Worm (Caenorhabditis elegans): Measurements from ENCODE around the gene nep-23.

nep-23 gene

ce11 chrIV:16924092-16924491 lies 4.0 kb downstream of the nep-23 start, which contains the start of gene nep-24:
nep-24 (plus strand) TSS chrIV:16924392.
- no peak for TF ChIP-seq nhr-21 (tag; optimal IDR thresholded peaks at IDR 0.05)
- TF ChIP-seq mdl-1 (tag; optimal IDR thresholded peaks at IDR 0.05), result no peak

- TF ChIP-seq unc-55 (GFP tag; optimal IDR thresholded peaks at IDR 0.05), result no peak
- TF ChIP-seq sma-3 (GFP tag; optimal IDR thresholded peaks at IDR 0.05), result no peak
- TF ChIP-seq lin-13 (GFP tag; optimal IDR thresholded peaks at IDR 0.05), result no peak
- no peak for TF ChIP-seq elt-3 (tag; optimal IDR thresholded peaks at IDR 0.05)
- TF ChIP-seq blmp-1 (tag; optimal IDR thresholded peaks at IDR 0.05; ENCODE audit: insufficient read depth), result no peak
- no peak for TF ChIP-seq nhr-77 (tag; optimal IDR thresholded peaks at IDR 0.05)
- no peak for TF ChIP-seq nhr-10 (tag; optimal IDR thresholded peaks at IDR 0.05)
- TF ChIP-seq R02D3.7 (tag; optimal IDR thresholded peaks at IDR 0.05), result no peak
- no peak for TF ChIP-seq egl-27 (tag; optimal IDR thresholded peaks at IDR 0.05)
- TF ChIP-seq nhr-25 (tag; optimal IDR thresholded peaks at IDR 0.05), result no peak
- no peak for TF ChIP-seq nhr-6 (tag; optimal IDR thresholded peaks at IDR 0.05)
These were observed 5.3 kb downstream of the nep-23 start for ce11 chrIV:16925363-16925863.

DNA sequence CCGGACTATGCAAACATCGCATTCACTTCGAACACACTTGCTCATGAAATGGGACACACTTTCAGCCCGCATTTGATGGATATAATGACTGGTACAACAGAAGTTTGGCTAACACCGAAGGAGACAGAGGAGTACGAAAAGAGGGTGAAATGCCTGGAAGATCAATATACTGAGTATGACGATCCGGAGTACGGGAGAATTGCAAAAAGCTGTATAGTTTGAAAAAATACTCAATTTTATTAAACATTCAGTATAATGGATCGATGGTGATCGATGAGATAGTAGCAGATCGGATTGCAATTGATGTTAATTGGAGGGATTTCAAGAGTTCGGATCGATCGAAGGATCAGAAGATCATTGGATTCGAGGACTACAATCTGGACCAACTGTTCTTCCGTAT lies 6.4 kb downstream of the nep-23 start:
- no peak for TF ChIP-seq elt-1 (tag; optimal IDR thresholded peaks at IDR 0.05)
- no peak for TF ChIP-seq unc-62 (GFP tag; optimal IDR thresholded peaks at IDR 0.05)
- TF ChIP-seq mab-5 (tag; optimal IDR thresholded peaks at IDR 0.05), result no peak
- TF ChIP-seq dmd-4 (tag; optimal IDR thresholded peaks at IDR 0.05), result no peak
- TF ChIP-seq ZK546.5 (tag; optimal IDR thresholded peaks at IDR 0.05), result no peak
- TF ChIP-seq nhr-23 (tag; optimal IDR thresholded peaks at IDR 0.05), result no peak
- no peak for TF ChIP-seq ztf-4 (tag; optimal IDR thresholded peaks at IDR 0.05)
- no peak for TF ChIP-seq mdl-1 (tag; optimal IDR thresholded peaks at IDR 0.05)
- TF ChIP-seq blmp-1 (tag; optimal IDR thresholded peaks at IDR 0.05; ENCODE audit: insufficient read depth), result no peak
- no peak for TF ChIP-seq F13H6.1 (tag; optimal IDR thresholded peaks at IDR 0.05)
- no peak for TF ChIP-seq ama-1 (optimal IDR thresholded peaks at IDR 0.05)
- no peak for TF ChIP-seq sma-3 (GFP tag; optimal IDR thresholded peaks at IDR 0.05)
- TF ChIP-seq nhr-10 (tag; optimal IDR thresholded peaks at IDR 0.05), result no peak
- no peak for TF ChIP-seq sma-9 (GFP tag; optimal IDR thresholded peaks at IDR 0.05)
- TF ChIP-seq sma-9 (tag; optimal IDR thresholded peaks at IDR 0.05), result no peak
- TF ChIP-seq R02D3.7 (tag; optimal IDR thresholded peaks at IDR 0.05), result no peak
- TF ChIP-seq lin-13 (GFP tag; optimal IDR thresholded peaks at IDR 0.05), result no peak

- no peak for TF ChIP-seq unc-55 (GFP tag; optimal IDR thresholded peaks at IDR 0.05)
- no peak for TF ChIP-seq nhr-25 (tag; optimal IDR thresholded peaks at IDR 0.05)
- TF ChIP-seq fos-1 (tag; optimal IDR thresholded peaks at IDR 0.05), result no peak
- no peak for TF ChIP-seq nhr-21 (tag; optimal IDR thresholded peaks at IDR 0.05)
- no peak for TF ChIP-seq C34F6.9 (tag; optimal IDR thresholded peaks at IDR 0.05)
- TF ChIP-seq elt-3 (tag; optimal IDR thresholded peaks at IDR 0.05), result no peak
- TF ChIP-seq crh-2 (tag; optimal IDR thresholded peaks at IDR 0.05), result no peak
- no peak for TF ChIP-seq mbf-1 (tag; optimal IDR thresholded peaks at IDR 0.05)
- TF ChIP-seq aly-2 (tag; optimal IDR thresholded peaks at IDR 0.05), result no peak
- no peak for TF ChIP-seq unc-39 (tag; optimal IDR thresholded peaks at IDR 0.05)
- TF ChIP-seq R02D3.7 (tag; optimal IDR thresholded peaks at IDR 0.05), result no peak
These were observed 10.9 kb downstream of the nep-23 start, which contains the start of gene Y116A8C.49 for ce11 chrIV:16931077-16931476. Y116A8C.49 (minus strand) TSS chrIV:16931177.

- TF ChIP-seq ama-1 (optimal IDR thresholded peaks at IDR 0.05) (no peak), sma-9 (GFP tag; optimal IDR thresholded peaks at IDR 0.05) (no peak), sma-9 (tag; optimal IDR thresholded peaks at IDR 0.05) (no peak), ztf-4 (tag; optimal IDR thresholded peaks at IDR 0.05) (no peak), nhr-6 (tag; optimal IDR thresholded peaks at IDR 0.05) (no peak), nhr-77 (tag; optimal IDR thresholded peaks at IDR 0.05) (no peak), nhr-25 (tag; optimal IDR thresholded peaks at IDR 0.05) (no peak), lin-13 (GFP tag; optimal IDR thresholded peaks at IDR 0.05) (no peak), mab-5 (tag; optimal IDR thresholded peaks at IDR 0.05) (no peak), aly-2 (tag; optimal IDR thresholded peaks at IDR 0.05) (no peak), fos-1 (tag; optimal IDR thresholded peaks at IDR 0.05) (no peak), ztf-1 (GFP tag; conservative IDR thresholded peaks at IDR 0.05) (no peak), peb-1 (tag; optimal IDR thresholded peaks at IDR 0.05) (no peak), zag-1 (tag; optimal IDR thresholded peaks at IDR 0.05) (no peak), mdl-1 (tag; optimal IDR thresholded peaks at IDR 0.05) (no peak), mbf-1 (tag; optimal IDR thresholded peaks at IDR 0.05) (no peak)
These were observed 15.9 kb downstream of the nep-23 start for ce11 chrIV:16936053-16936452.
